Worm (Caenorhabditis elegans): ENCODE results near the gene sfxn-5.

DNA sequence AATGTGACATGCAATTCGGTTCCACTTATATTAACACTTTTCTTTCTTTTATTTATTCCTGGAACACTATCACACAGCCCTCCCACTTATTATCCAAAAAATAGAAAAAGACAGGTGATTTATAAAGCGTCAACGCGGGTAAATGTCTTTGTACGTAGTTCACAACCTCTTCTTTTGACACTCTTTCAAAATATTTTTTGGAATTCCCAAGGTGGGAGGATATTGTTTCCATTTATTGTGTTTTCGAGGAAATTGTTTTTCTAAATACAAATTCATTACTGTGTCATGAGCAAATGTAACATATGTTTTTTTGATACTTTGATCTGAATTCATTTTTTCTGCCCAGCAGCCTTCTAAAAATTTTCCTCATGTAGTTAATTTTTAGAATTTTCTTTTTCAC, 46.9 kb downstream of the sfxn-5 start:
- TF ChIP-seq hlh-17 (GFP tag; optimal IDR thresholded peaks at IDR 0.05; ENCODE audit: borderline replicate concordance) (no peak), C16A3.4 (tag; optimal IDR thresholded peaks at IDR 0.05) (no peak), nhr-11 (tag; optimal IDR thresholded peaks at IDR 0.05) (no peak), pqm-1 (tag; optimal IDR thresholded peaks at IDR 0.05) (no peak), aha-1 (tag; optimal IDR thresholded peaks at IDR 0.05) (no peak), unc-30 (tag; optimal IDR thresholded peaks at IDR 0.05) (no peak), snpc-4 (tag; optimal IDR thresholded peaks at IDR 0.05) (no peak), aly-2 (tag; optimal IDR thresholded peaks at IDR 0.05) (no peak), ets-5 (GFP tag; IDR thresholded peaks at IDR 0.05) (no peak), ztf-11 (tag; optimal IDR thresholded peaks at IDR 0.05) (no peak), elt-3 (tag; optimal IDR thresholded peaks at IDR 0.05) (no peak)

Measured in whole organism, L1 larva.